Fruit fly (Drosophila melanogaster) whole organism, larva: ENCODE measurements around the gene Acbp6.

Source experiments
- noc ChIP-seq: fragments of 200-800 bp; sonication (Bioruptor generic); optimal IDR thresholded peaks from 3 replicates; lab custom pipeline; 2019; ENCODE audit warnings: missing biosample characterization, mild to moderate bottlenecking, missing genetic modification characterization, moderate library complexity

Gene Acbp6

dm6 chr3L:7151521-7152465, 23.1 kb downstream of the Acbp6 start:
- no peak for TF ChIP-seq noc (tag; lab: Kevin White, UChicago)

dm6 chr3L:7153634-7154033, 24.9 kb downstream of the Acbp6 start:
- TF ChIP-seq noc (tag; lab: Kevin White, UChicago), result peak; percentile 9

- no peak for TF ChIP-seq noc (tag; lab: Kevin White, UChicago)
Observed at dm6 chr3L:7154249-7154648, 25.5 kb downstream of the Acbp6 start.

dm6 chr3L:7155522-7155978, 26.8 kb downstream of the Acbp6 start:
- peak; percentile 25 for TF ChIP-seq noc (tag; lab: Kevin White, UChicago)

- no peak for TF ChIP-seq noc (tag; lab: Kevin White, UChicago)
Observed at dm6 chr3L:7156239-7156638, 27.5 kb downstream of the Acbp6 start.

- TF ChIP-seq noc (tag; lab: Kevin White, UChicago), result no peak
Observed at dm6 chr3L:7156890-7157289, 28.2 kb downstream of the Acbp6 start, which contains the start of gene corn. Gene corn (minus strand): TSS chr3L:7157073.

- TF ChIP-seq noc (tag; lab: Kevin White, UChicago), result no peak
Observed at dm6 chr3L:7157713-7158112, 29.0 kb downstream of the Acbp6 start, which contains the start of gene CG8620. Gene CG8620 (plus strand): TSS chr3L:7158099.

- TF ChIP-seq noc (tag; lab: Kevin White, UChicago), result no peak
Observed at dm6 chr3L:7161310-7161709, 32.6 kb downstream of the Acbp6 start.

- no peak for TF ChIP-seq noc (tag; lab: Kevin White, UChicago)
Observed at dm6 chr3L:7161924-7162323, 33.2 kb downstream of the Acbp6 start.
